Fruit fly (Drosophila melanogaster): ENCODE results near the gene CG5953.

The CG5953 gene

DNA sequence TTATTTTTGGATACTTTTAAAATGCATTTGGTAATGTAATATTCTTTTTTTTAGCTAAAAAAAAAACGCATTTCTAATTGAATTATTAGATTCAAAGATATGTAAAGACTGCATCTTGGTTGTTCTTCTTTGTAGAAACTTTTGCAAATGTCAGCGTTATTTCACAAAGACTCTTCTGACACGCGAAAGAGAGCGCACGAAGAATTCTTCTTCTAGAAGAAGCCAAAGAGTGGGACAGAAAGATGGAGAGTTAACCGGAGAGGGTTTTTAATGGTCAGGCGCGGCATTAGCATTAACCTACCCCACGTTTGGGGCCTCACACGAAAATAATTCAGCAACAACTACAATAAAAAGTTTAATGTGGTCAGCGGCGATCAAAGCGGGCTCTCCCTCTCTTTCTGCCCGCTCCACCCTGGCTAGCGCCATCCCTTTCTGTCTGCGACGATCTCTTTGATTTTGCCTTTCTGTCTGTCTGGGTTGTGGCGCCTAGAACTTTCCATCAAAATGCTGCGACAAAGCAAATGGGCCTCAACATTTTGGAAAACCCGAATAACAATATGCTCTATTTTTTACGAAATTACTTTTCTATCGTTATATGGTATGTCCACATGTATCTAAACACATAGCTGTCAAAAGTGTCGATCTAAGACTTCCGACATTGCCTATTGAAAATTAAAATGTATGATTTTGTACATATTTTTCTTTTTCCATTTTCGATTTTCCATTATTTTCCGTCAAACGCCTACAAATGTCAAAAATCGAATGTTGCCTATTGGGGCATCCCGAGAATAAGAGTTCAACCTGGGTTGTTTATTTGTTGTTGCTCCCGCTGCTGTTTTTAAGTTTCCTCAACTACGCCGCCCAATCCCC lies 12.0 kb downstream of the CG5953 start (continued):
- TF ChIP-seq mam (GFP tag; optimal IDR thresholded peaks at IDR 0.05), result peak; percentile 34
- peak; percentile 73; the same call in 3 of the 4 replicates for TF ChIP-seq chinmo (GFP tag; IDR thresholded peaks at IDR 0.05; ENCODE audit: partially characterized antibody)
- TF ChIP-seq rib (GFP tag; IDR thresholded peaks at IDR 0.05), result peak; percentile 53; the same call in 1 of the 2 replicates
- TF ChIP-seq Oaz (GFP tag; IDR thresholded peaks at IDR 0.05), result no peak
- TF ChIP-seq stwl (tag; optimal IDR thresholded peaks at IDR 0.05), result no peak
- peak; percentile 17 for TF ChIP-seq phol (tag; optimal IDR thresholded peaks at IDR 0.05)

DNA sequence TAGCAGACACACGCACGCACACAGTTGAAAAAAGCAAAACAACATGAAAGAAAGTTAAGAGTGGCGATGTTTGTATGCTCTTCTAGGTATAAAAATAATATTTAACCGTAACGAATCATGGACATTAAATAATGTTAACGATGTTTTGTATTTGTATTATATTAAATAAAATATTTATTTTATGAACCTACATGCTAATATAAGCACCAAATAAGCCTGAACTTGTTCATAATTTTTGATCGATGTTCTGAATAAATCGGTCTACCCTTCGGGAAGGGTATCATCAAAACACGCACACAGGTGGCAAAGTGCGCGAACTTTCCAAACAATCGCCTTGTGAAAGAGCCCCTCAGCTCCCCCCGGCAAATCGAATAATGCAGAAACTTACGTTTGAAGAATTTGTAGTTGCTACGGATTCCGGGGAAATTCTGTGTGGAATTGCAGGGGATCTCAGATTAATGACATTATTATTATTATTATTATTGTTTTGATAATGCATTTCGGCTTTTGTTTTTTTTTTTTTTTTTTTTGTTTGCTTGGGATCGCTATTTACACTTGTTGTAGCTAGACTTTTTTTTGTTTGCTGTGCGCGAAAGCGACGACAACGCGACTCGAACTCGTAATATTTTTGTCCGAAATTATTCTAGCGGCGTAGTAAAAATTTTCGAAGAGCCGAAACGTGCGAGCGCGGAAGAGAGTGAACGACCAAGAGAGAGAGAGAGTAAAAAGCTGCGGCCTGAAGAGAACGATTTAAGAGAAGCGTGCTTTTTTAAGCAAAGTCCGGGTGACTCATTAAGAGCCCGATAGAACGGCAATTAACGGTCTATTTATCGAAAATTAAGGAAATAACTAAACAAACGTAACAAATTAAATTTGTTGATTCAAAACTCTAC lies 12.8 kb downstream of the CG5953 start:
- peak; percentile 58 for TF ChIP-seq lab (GFP tag; optimal IDR thresholded peaks at IDR 0.05)
- TF ChIP-seq CG16863 (GFP tag; optimal IDR thresholded peaks at IDR 0.05), result peak; percentile 15
- TF ChIP-seq CG2875 (GFP tag; optimal IDR thresholded peaks at IDR 0.05), result peak; percentile 50
- no peak for TF ChIP-seq CG8944 (GFP tag; optimal IDR thresholded peaks at IDR 0.05)
- no peak for TF ChIP-seq Dref (GFP tag; IDR thresholded peaks at IDR 0.05)
- TF ChIP-seq CG6175 (GFP tag; IDR thresholded peaks at IDR 0.05), result no peak
- no peak for TF ChIP-seq MBD-R2 (GFP tag; IDR thresholded peaks at IDR 0.05)
- TF ChIP-seq CG4404 (GFP tag; IDR thresholded peaks at IDR 0.05), result no peak
- no peak for TF ChIP-seq chif (GFP tag; optimal IDR thresholded peaks at IDR 0.05)
- no peak for TF ChIP-seq Hr39 (optimal IDR thresholded peaks at IDR 0.05)
- no peak for TF ChIP-seq CG6765 (GFP tag; optimal IDR thresholded peaks at IDR 0.05)
- no peak for TF ChIP-seq CG4820 (GFP tag; optimal IDR thresholded peaks at IDR 0.05)
- TF ChIP-seq chm (GFP tag; IDR thresholded peaks at IDR 0.05), result no peak
- TF ChIP-seq CG31224 (GFP tag; IDR thresholded peaks at IDR 0.05), result no peak
- no peak for TF ChIP-seq wor (GFP tag; IDR thresholded peaks at IDR 0.05)
- TF ChIP-seq tin (GFP tag; optimal IDR thresholded peaks at IDR 0.05), result peak; percentile 15
- no peak for TF ChIP-seq CG2129 (GFP tag; IDR thresholded peaks at IDR 0.05; ENCODE audit: partially characterized antibody)
- no peak for TF ChIP-seq CG8359 (GFP tag; optimal IDR thresholded peaks at IDR 0.05; ENCODE audit: borderline replicate concordance)
- TF ChIP-seq fd102C (GFP tag; optimal IDR thresholded peaks at IDR 0.05), result no peak
- no peak for TF ChIP-seq ase (GFP tag; IDR thresholded peaks at IDR 0.05)
- peak; percentile 57 for TF ChIP-seq CG2678 (tag; optimal IDR thresholded peaks at IDR 0.05)
- no peak for TF ChIP-seq CG12219 (GFP tag; optimal IDR thresholded peaks at IDR 0.05)
- peak; percentile 51 for TF ChIP-seq Nf-YC (tag; optimal IDR thresholded peaks at IDR 0.05)
- no peak for TF ChIP-seq aop (GFP tag; IDR thresholded peaks at IDR 0.05)
- peak; percentile 51 for TF ChIP-seq Oli (tag; optimal IDR thresholded peaks at IDR 0.05)
- peak; percentile 22 for TF ChIP-seq CG1233 (GFP tag; optimal IDR thresholded peaks at IDR 0.05)
- TF ChIP-seq exex (tag; optimal IDR thresholded peaks at IDR 0.05), result no peak
- TF ChIP-seq abd-A (tag; optimal IDR thresholded peaks at IDR 0.05), result no peak
- peak; percentile 64 for TF ChIP-seq Sox102F (GFP tag; optimal IDR thresholded peaks at IDR 0.05)
- TF ChIP-seq mirr (GFP tag; optimal IDR thresholded peaks at IDR 0.05), result no peak
- TF ChIP-seq Stat92E (GFP tag; optimal IDR thresholded peaks at IDR 0.05), result peak in 1 of 3 experiments; percentile 55
- TF ChIP-seq Six4 (GFP tag; optimal IDR thresholded peaks at IDR 0.05), result peak; percentile 9
- TF ChIP-seq pros (GFP tag; optimal IDR thresholded peaks at IDR 0.05), result no peak
- no peak for TF ChIP-seq Hsf (GFP tag; optimal IDR thresholded peaks at IDR 0.05)
- no peak for TF ChIP-seq trh (GFP tag; optimal IDR thresholded peaks at IDR 0.05)
- TF ChIP-seq CG16815 (GFP tag; optimal IDR thresholded peaks at IDR 0.05), result no peak
- no peak for TF ChIP-seq dati (GFP tag; IDR thresholded peaks at IDR 0.05)
- no peak for TF ChIP-seq Dfd (GFP tag; optimal IDR thresholded peaks at IDR 0.05)
- no peak for TF ChIP-seq CG33557 (GFP tag; optimal IDR thresholded peaks at IDR 0.05)
- no peak for TF ChIP-seq hth (optimal IDR thresholded peaks at IDR 0.05)
